Worm (Caenorhabditis elegans) whole organism, L3 larva: ENCODE measurements around the gene F53A9.1.
A peak's percentile ranks its signal among the peaks of the same experiment; 100 is the strongest.

ENCODE experiments used
- R02D3.7 ChIP-seq: fragments of 150-350 bp; optimal IDR thresholded peaks from 2 replicates; lab custom pipeline; 2014; ENCODE audit warnings: missing biosample characterization, missing genetic modification characterization
- ZK546.5 ChIP-seq: sonication (generic microtip); optimal IDR thresholded peaks from 2 replicates; lab custom pipeline; 2017; ENCODE audit warnings: missing biosample characterization, missing genetic modification characterization
- aly-2 ChIP-seq: fragments of 150-350 bp; optimal IDR thresholded peaks from 2 replicates; lab custom pipeline; 2014; ENCODE audit warnings: missing biosample characterization, missing genetic modification characterization
- ama-1 ChIP-seq: fragments of 150-350 bp; optimal IDR thresholded peaks from 2 replicates; lab custom pipeline; 2018
- ceh-16 ChIP-seq: sonication (generic microtip); optimal IDR thresholded peaks from 2 replicates; lab custom pipeline; 2017; ENCODE audit warnings: missing biosample characterization, missing genetic modification characterization
- ceh-28 ChIP-seq: fragments of 150-350 bp; optimal IDR thresholded peaks from 2 replicates; lab custom pipeline; 2014; ENCODE audit warnings: missing biosample characterization, missing genetic modification reagents, missing genetic modification characterization
- ceh-9 ChIP-seq: sonication (generic microtip); optimal IDR thresholded peaks from 2 replicates; lab custom pipeline; 2018; ENCODE audit warnings: missing biosample characterization, missing genetic modification characterization
- daf-12 ChIP-seq: fragments of 150-350 bp; optimal IDR thresholded peaks from 2 replicates; lab custom pipeline; 2014; ENCODE audit warnings: missing biosample characterization, missing genetic modification reagents, missing genetic modification characterization
- egl-27 ChIP-seq: sonication (generic microtip); optimal IDR thresholded peaks from 4 replicates; lab custom pipeline; 2017; ENCODE audit warnings: missing biosample characterization, missing genetic modification reagents, missing genetic modification characterization
- egl-5 ChIP-seq: fragments of 150-350 bp; optimal IDR thresholded peaks from 2 replicates; lab custom pipeline; 2017; ENCODE audit warnings: missing biosample characterization, missing genetic modification reagents, missing genetic modification characterization, inconsistent platforms
- elt-3 ChIP-seq, 3 experiments: fragments of 150-350 bp in 1 of 3; sonication (generic microtip) in 2 of 3; optimal IDR thresholded peaks; 2 replicates in 2 of 3; 4 replicates in 1 of 3; lab custom pipeline; 2014 to 2017; ENCODE audit warnings: missing biosample characterization in 3 of 3, missing genetic modification characterization in 3 of 3
- fkh-10 ChIP-seq: sonication (generic microtip); optimal IDR thresholded peaks from 2 replicates; lab custom pipeline; 2017; ENCODE audit warnings: missing biosample characterization, missing genetic modification reagents, missing genetic modification characterization
- fkh-2 ChIP-seq: fragments of 150-350 bp; optimal IDR thresholded peaks from 2 replicates; lab custom pipeline; 2014; ENCODE audit warnings: missing biosample characterization, missing genetic modification reagents, missing genetic modification characterization
- fos-1 ChIP-seq: fragments of 150-350 bp; optimal IDR thresholded peaks from 2 replicates; lab custom pipeline; 2014; ENCODE audit warnings: missing biosample characterization, missing genetic modification characterization
- jun-1 ChIP-seq: fragments of 150-350 bp; optimal IDR thresholded peaks from 2 replicates; lab custom pipeline; 2014; ENCODE audit warnings: missing biosample characterization, missing genetic modification reagents, missing genetic modification characterization
- lin-15B ChIP-seq: fragments of 150-350 bp; optimal IDR thresholded peaks from 2 replicates; lab custom pipeline; 2014; ENCODE audit warnings: missing biosample characterization, missing genetic modification characterization
- lin-39 ChIP-seq: fragments of 150-350 bp; optimal IDR thresholded peaks from 2 replicates; lab custom pipeline; 2018; ENCODE audit warnings: missing biosample characterization, missing genetic modification reagents, missing genetic modification characterization
- lsy-12 ChIP-seq: sonication (generic microtip); optimal IDR thresholded peaks from 2 replicates; lab custom pipeline; 2016; ENCODE audit warnings: mild to moderate bottlenecking, missing genetic modification characterization, missing compliant biosample characterization
- mdl-1 ChIP-seq: fragments of 150-350 bp; optimal IDR thresholded peaks from 2 replicates; lab custom pipeline; 2014; ENCODE audit warnings: missing biosample characterization, missing genetic modification characterization
- mml-1 ChIP-seq: fragments of 150-350 bp; sonication (generic microtip); optimal IDR thresholded peaks from 3 replicates; lab custom pipeline; 2014; ENCODE audit warnings: missing biosample characterization, missing genetic modification characterization
- nfya-1 ChIP-seq: sonication (generic microtip); optimal IDR thresholded peaks from 2 replicates; lab custom pipeline; 2017; ENCODE audit warnings: missing genetic modification characterization, mild to moderate bottlenecking, missing compliant biosample characterization, antibody characterized with exemption, moderate library complexity; ENCODE audit not compliant: insufficient read depth
- nhr-11 ChIP-seq: fragments of 150-350 bp; optimal IDR thresholded peaks from 2 replicates; lab custom pipeline; 2014; ENCODE audit warnings: missing biosample characterization, missing genetic modification characterization
- nhr-12 ChIP-seq: fragments of 150-350 bp; optimal IDR thresholded peaks from 2 replicates; lab custom pipeline; 2014; ENCODE audit warnings: missing biosample characterization, missing genetic modification characterization
- nhr-23 ChIP-seq: fragments of 150-350 bp; optimal IDR thresholded peaks from 2 replicates; lab custom pipeline; 2014; ENCODE audit warnings: missing biosample characterization, missing genetic modification reagents, missing genetic modification characterization
- nhr-237 ChIP-seq: fragments of 150-350 bp; optimal IDR thresholded peaks from 2 replicates; lab custom pipeline; 2014; ENCODE audit warnings: missing biosample characterization, missing genetic modification characterization
- nhr-25 ChIP-seq: sonication (generic microtip); optimal IDR thresholded peaks from 2 replicates; lab custom pipeline; 2017; ENCODE audit warnings: missing biosample characterization, missing genetic modification characterization
- nhr-28 ChIP-seq: fragments of 150-350 bp; optimal IDR thresholded peaks from 2 replicates; lab custom pipeline; 2014; ENCODE audit warnings: missing biosample characterization, missing genetic modification characterization
- nhr-67 ChIP-seq: fragments of 150-350 bp; optimal IDR thresholded peaks from 2 replicates; lab custom pipeline; 2014; ENCODE audit warnings: missing biosample characterization, missing genetic modification characterization
- nhr-76 ChIP-seq: fragments of 150-350 bp; sonication (generic microtip); optimal IDR thresholded peaks from 5 replicates; lab custom pipeline; 2014; ENCODE audit warnings: missing biosample characterization, missing genetic modification characterization
- nhr-77 ChIP-seq: fragments of 150-350 bp; optimal IDR thresholded peaks from 2 replicates; lab custom pipeline; 2014; ENCODE audit warnings: missing biosample characterization, missing genetic modification characterization
- pqm-1 ChIP-seq: fragments of 150-350 bp; optimal IDR thresholded peaks from 2 replicates; lab custom pipeline; 2017; ENCODE audit warnings: missing biosample characterization, missing genetic modification characterization, inconsistent platforms
- skn-1 ChIP-seq: fragments of 150-350 bp; optimal IDR thresholded peaks from 2 replicates; lab custom pipeline; 2014; ENCODE audit warnings: missing biosample characterization, missing genetic modification characterization
- snpc-4 ChIP-seq: fragments of 150-350 bp; optimal IDR thresholded peaks from 2 replicates; lab custom pipeline; 2014; ENCODE audit warnings: missing biosample characterization, missing genetic modification characterization
- tbx-2 ChIP-seq: sonication (generic microtip); optimal IDR thresholded peaks from 2 replicates; lab custom pipeline; 2016; ENCODE audit warnings: mild to moderate bottlenecking, missing genetic modification characterization, missing compliant biosample characterization
- unc-39 ChIP-seq: sonication (generic microtip); optimal IDR thresholded peaks from 4 replicates; lab custom pipeline; 2017; ENCODE audit warnings: missing biosample characterization, missing genetic modification characterization
- unc-62 ChIP-seq: fragments of 150-350 bp; sonication (generic microtip); optimal IDR thresholded peaks from 4 replicates; lab custom pipeline; 2014; ENCODE audit warnings: missing biosample characterization, missing genetic modification reagents, missing genetic modification characterization
- zag-1 ChIP-seq: fragments of 150-350 bp; optimal IDR thresholded peaks from 2 replicates; lab custom pipeline; 2014; ENCODE audit warnings: missing biosample characterization, missing genetic modification characterization
- ztf-11 ChIP-seq: fragments of 150-350 bp; optimal IDR thresholded peaks from 2 replicates; lab custom pipeline; 2014; ENCODE audit warnings: missing biosample characterization, missing genetic modification characterization
- ztf-4 ChIP-seq: fragments of 150-350 bp; optimal IDR thresholded peaks from 2 replicates; lab custom pipeline; 2014; ENCODE audit warnings: missing biosample characterization, missing genetic modification characterization

F53A9.1 gene

DNA sequence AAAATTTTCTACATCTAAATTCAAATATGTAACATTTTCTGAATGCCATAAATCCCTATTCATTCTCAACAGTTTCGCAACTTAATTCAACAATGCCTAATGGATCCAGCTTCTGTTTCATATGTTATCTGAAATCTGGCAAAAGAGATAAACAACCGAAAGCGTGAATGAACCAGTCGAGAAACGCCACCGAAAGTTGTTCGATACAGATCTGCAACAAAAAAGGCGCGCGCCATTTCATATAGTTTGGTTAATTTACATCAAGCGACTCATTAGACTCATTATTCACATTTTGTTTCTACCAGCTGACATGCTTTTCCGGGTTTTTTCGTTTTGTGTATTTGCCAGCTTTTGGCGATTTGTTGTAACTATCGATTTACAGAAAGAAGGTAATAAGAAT, 29.8 kb upstream of the F53A9.1 start, which contains the start of gene K09E2.1:
Gene K09E2.1, plus strand, starts transcription at position 301 of the 400 bp plus-strand sequence.
- TF ChIP-seq nhr-237 (tag; lab: Kevin White, UChicago) (no peak), mml-1 (tag; lab: Kevin White, UChicago) (no peak), elt-3 (tag; optimal IDR thresholded peaks at IDR 0.05; lab: Kevin White, UChicago) (no peak), ceh-28 (tag; lab: Kevin White, UChicago) (no peak)

ce11 chrX:8697517-8697916, 13.9 kb upstream of the F53A9.1 start, which contains the start of gene frpr-8:
Gene frpr-8 (plus strand): TSS chrX:8697817.
- TF ChIP-seq R02D3.7 (tag; lab: Kevin White, UChicago) (no peak), unc-62 (no peak), snpc-4 (tag; lab: Kevin White, UChicago) (no peak), nhr-25 (no peak), unc-39 (tag; lab: Kevin White, UChicago) (no peak), mdl-1 (tag; lab: Kevin White, UChicago) (no peak), elt-3 (tag; optimal IDR thresholded peaks at IDR 0.05; lab: Kevin White, UChicago) (no peak), nhr-76 (tag; lab: Kevin White, UChicago) (no peak), lin-39 (tag; lab: Kevin White, UChicago) (no peak), nhr-77 (tag; lab: Kevin White, UChicago) (no peak), pqm-1 (no peak), nhr-23 (no peak), ztf-4 (tag; lab: Kevin White, UChicago) (no peak), nfya-1 (tag; lab: Kevin White, UChicago) (no peak), tbx-2 (tag; lab: Kevin White, UChicago) (no peak), nhr-11 (tag; lab: Kevin White, UChicago) (no peak), nhr-67 (tag; lab: Kevin White, UChicago) (no peak), ceh-9 (no peak), lsy-12 (tag; lab: Kevin White, UChicago) (no peak)

ce11 chrX:8703664-8704356, 7.6 kb upstream of the F53A9.1 start, which contains the start of gene jbts-14:
Gene jbts-14 (plus strand): TSS chrX:8704306.
- TF ChIP-seq ZK546.5 (tag; lab: Kevin White, UChicago) = no peak
- peak; percentile 30 for TF ChIP-seq snpc-4 (tag; lab: Kevin White, UChicago)

DNA sequence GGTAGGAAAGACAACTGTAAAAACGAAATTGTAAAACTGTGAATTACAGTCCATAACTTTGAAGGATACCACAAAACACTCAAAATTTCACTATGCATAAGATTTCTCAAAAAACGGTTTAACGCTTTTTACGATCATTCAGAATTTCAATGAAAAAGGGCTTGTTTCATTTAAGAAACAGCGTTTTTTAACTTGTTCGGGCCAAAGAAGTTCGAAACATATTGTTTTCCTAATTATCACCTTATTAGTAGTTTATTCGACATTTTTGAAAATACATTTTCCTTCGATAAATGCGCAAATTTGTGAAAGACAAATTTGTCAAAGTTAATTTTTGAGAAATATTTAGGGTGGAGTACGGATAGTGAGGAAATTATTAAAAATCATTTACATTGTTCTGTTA, 6.6 kb upstream of the F53A9.1 start:
- no peak for TF ChIP-seq daf-12 (tag; lab: Kevin White, UChicago)
- no peak for TF ChIP-seq nhr-28 (tag; lab: Kevin White, UChicago)
- TF ChIP-seq nhr-23 = no peak
- no peak for TF ChIP-seq jun-1 (tag; lab: Kevin White, UChicago)
- no peak for TF ChIP-seq lin-39 (tag; lab: Kevin White, UChicago)
- no peak for TF ChIP-seq skn-1 (tag; lab: Kevin White, UChicago)
- TF ChIP-seq ceh-9 = no peak
- TF ChIP-seq zag-1 (tag; lab: Kevin White, UChicago) = no peak
- no peak for TF ChIP-seq nhr-237 (tag; lab: Kevin White, UChicago)
- TF ChIP-seq egl-27 (tag; lab: Kevin White, UChicago) = no peak
- no peak for TF ChIP-seq nhr-76 (tag; lab: Kevin White, UChicago)
- TF ChIP-seq ztf-11 (tag; lab: Kevin White, UChicago) = no peak
- no peak for TF ChIP-seq ZK546.5 (tag; lab: Kevin White, UChicago)
- no peak for TF ChIP-seq mdl-1 (tag; lab: Kevin White, UChicago)
- TF ChIP-seq fkh-2 (tag; lab: Kevin White, UChicago) = no peak
- no peak for TF ChIP-seq lsy-12 (tag; lab: Kevin White, UChicago)
- TF ChIP-seq fkh-10 (GFP tag; lab: Kevin White, UChicago) = no peak

ce11 chrX:8708053-8708452, 3.3 kb upstream of the F53A9.1 start, which contains the start of gene F53A9.3:
Gene F53A9.3 (plus strand): TSS chrX:8708353.
- TF ChIP-seq egl-5 (no peak), fos-1 (tag; lab: Kevin White, UChicago) (no peak), pqm-1 (no peak), R02D3.7 (tag; lab: Kevin White, UChicago) (no peak), egl-27 (tag; lab: Kevin White, UChicago) (no peak), nhr-28 (tag; lab: Kevin White, UChicago) (no peak), ztf-4 (tag; lab: Kevin White, UChicago) (no peak), nhr-25 (no peak), nhr-12 (tag; lab: Kevin White, UChicago) (no peak), tbx-2 (tag; lab: Kevin White, UChicago) (no peak), skn-1 (tag; lab: Kevin White, UChicago) (no peak), lin-15B (tag; lab: Kevin White, UChicago) (no peak), aly-2 (tag; lab: Kevin White, UChicago) (no peak), lin-39 (tag; lab: Kevin White, UChicago) (no peak), nhr-77 (tag; lab: Kevin White, UChicago) (no peak), lsy-12 (tag; lab: Kevin White, UChicago) (no peak), fkh-10 (GFP tag; lab: Kevin White, UChicago) (no peak), ama-1 (lab: Kevin White, UChicago) (no peak), nhr-11 (tag; lab: Kevin White, UChicago) (no peak), ceh-16 (no peak)
